Worm (Caenorhabditis elegans): ENCODE measurements around the gene lgc-33.

lgc-33 gene

DNA sequence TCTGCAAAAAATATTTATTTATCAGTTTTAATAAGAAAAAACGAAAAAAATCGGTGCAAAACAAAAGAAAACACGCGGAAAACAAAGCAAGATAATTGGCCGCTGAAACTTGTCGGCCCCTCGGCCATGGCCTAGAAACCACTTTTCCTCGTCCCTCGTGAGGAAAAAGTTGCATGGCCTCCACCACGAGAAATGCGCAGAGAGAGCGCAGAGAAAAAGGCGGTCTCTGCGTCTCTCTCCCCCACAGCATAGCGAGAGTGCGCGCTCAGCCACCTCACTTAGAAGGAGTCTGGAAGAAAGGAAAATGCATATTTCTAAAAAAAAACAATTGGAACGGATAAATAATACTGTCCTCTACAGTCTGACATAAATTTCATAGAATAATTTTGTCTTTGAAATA is 32.0 kb upstream of the lgc-33 start:
- TF ChIP-seq dsc-1 (tag; optimal IDR thresholded peaks at IDR 0.05) (peak; percentile 41), grh-1 (GFP tag; IDR thresholded peaks at IDR 0.05) (peak; percentile 43; the same call in 1 of the 2 replicates), unc-86 (tag; optimal IDR thresholded peaks at IDR 0.05) (peak; percentile 54), lin-15B (tag; optimal IDR thresholded peaks at IDR 0.05) (peak; percentile 11), nhr-85 (tag) (peak; percentile 63), swsn-7 (tag; optimal IDR thresholded peaks at IDR 0.05) (peak; percentile 55), xbp-1 (tag; optimal IDR thresholded peaks at IDR 0.05) (peak; percentile 44), lin-35 (GFP tag; optimal IDR thresholded peaks at IDR 0.05) (peak; percentile 24 to 48), unc-98 (GFP tag; IDR thresholded peaks at IDR 0.05) (peak; percentile 57), mab-9 (GFP tag; IDR thresholded peaks at IDR 0.05) (peak; percentile 70; the same call in 1 of the 2 replicates), fkh-8 (tag; optimal IDR thresholded peaks at IDR 0.05) (peak; percentile 8), ceh-88 (GFP tag; IDR thresholded peaks at IDR 0.05) (peak; percentile 45; the same call in 1 of the 2 replicates), snu-23 (GFP tag; optimal IDR thresholded peaks at IDR 0.05) (peak; percentile 60), nhr-20 (tag; optimal IDR thresholded peaks at IDR 0.05) (peak; percentile 26), ceh-90 (tag; optimal IDR thresholded peaks at IDR 0.05) (peak; percentile 58), ceh-82 (tag; optimal IDR thresholded peaks at IDR 0.05) (peak; percentile 7 to 29 (median 22)), dpl-1 (GFP tag; optimal IDR thresholded peaks at IDR 0.05) (peak in 2 of 3 experiments; percentile 46 to 52), elt-2 (tag; optimal IDR thresholded peaks at IDR 0.05) (peak; percentile 0), nhr-19 (GFP tag; conservative IDR thresholded peaks at IDR 0.05) (peak; percentile 50), nhr-47 (tag; optimal IDR thresholded peaks at IDR 0.05) (peak; percentile 75), ztf-11 (tag; optimal IDR thresholded peaks at IDR 0.05) (peak in 1 of 2 experiments; percentile 12), efl-1 (optimal IDR thresholded peaks at IDR 0.05) (peak; percentile 68 to 70), efl-1 (GFP tag; optimal IDR thresholded peaks at IDR 0.05 in 1 of 2) (peak; percentile 51 to 92), nhr-71 (tag; optimal IDR thresholded peaks at IDR 0.05) (peak; percentile 70), tbx-2 (tag; optimal IDR thresholded peaks at IDR 0.05) (peak; percentile 53), nhr-90 (tag; optimal IDR thresholded peaks at IDR 0.05; ENCODE audit: poor library complexity) (peak; percentile 46), lsy-2 (tag; optimal IDR thresholded peaks at IDR 0.05) (peak in 1 of 2 experiments; percentile 7), isw-1 (GFP tag; IDR thresholded peaks at IDR 0.05) (peak; percentile 79)

ce11 chrIV:817879-818278 is 27.4 kb upstream of the lgc-33 start:
- TF ChIP-seq unc-86 (tag; optimal IDR thresholded peaks at IDR 0.05): no peak
- no peak for TF ChIP-seq fkh-10 (GFP tag; optimal IDR thresholded peaks at IDR 0.05)
- TF ChIP-seq rnt-1 (tag; optimal IDR thresholded peaks at IDR 0.05): no peak
- no peak for TF ChIP-seq efl-1 (optimal IDR thresholded peaks at IDR 0.05)
- peak in 1 of 2 experiments; percentile 89 for TF ChIP-seq efl-1 (GFP tag; optimal IDR thresholded peaks at IDR 0.05 in 1 of 2)
- no peak for TF ChIP-seq lin-35 (GFP tag; optimal IDR thresholded peaks at IDR 0.05)
- TF ChIP-seq jun-1 (tag; optimal IDR thresholded peaks at IDR 0.05): no peak
- TF ChIP-seq C34B4.2 (tag; optimal IDR thresholded peaks at IDR 0.05): no peak
- TF ChIP-seq zag-1 (tag; optimal IDR thresholded peaks at IDR 0.05): no peak
- no peak for TF ChIP-seq lsy-2 (tag; optimal IDR thresholded peaks at IDR 0.05)
- TF ChIP-seq nhr-71 (tag; optimal IDR thresholded peaks at IDR 0.05): no peak
- no peak for TF ChIP-seq tlp-1 (tag; optimal IDR thresholded peaks at IDR 0.05)
- TF ChIP-seq sup-37 (GFP tag; optimal IDR thresholded peaks at IDR 0.05): no peak
- no peak for TF ChIP-seq hlh-17 (GFP tag; optimal IDR thresholded peaks at IDR 0.05; ENCODE audit: borderline replicate concordance)
- no peak for TF ChIP-seq ceh-82 (tag; optimal IDR thresholded peaks at IDR 0.05)
- TF ChIP-seq nhr-85 (tag): peak; percentile 40
- TF ChIP-seq unc-130 (tag; optimal IDR thresholded peaks at IDR 0.05): no peak

DNA sequence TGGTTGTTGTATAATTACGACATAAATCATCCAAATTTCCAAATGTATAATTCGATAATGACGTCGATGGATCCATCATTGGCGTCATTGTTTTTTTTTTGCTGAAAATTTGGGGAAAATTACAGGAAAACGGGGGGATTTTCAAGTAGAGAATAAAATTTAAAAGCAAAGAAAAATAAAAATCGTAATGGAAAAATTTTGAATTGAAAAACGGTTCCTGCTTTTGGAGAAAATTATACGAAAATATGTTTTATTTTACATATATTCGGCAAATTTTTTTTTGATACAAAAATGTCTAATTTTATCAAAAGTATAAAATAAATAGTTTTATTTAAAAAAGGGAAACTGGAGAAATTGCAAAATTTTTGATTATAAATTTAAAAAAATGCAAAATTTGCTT is 20.4 kb upstream of the lgc-33 start, which contains the start of gene zipt-15:
zipt-15 (minus strand) TSS at position 101 of the 400 bp plus-strand sequence.
- no peak for TF ChIP-seq tbx-2 (tag; optimal IDR thresholded peaks at IDR 0.05)
- no peak for TF ChIP-seq egl-27 (tag; optimal IDR thresholded peaks at IDR 0.05)
- no peak for TF ChIP-seq nhr-90 (tag; optimal IDR thresholded peaks at IDR 0.05; ENCODE audit: poor library complexity)
- no peak for TF ChIP-seq grh-1 (GFP tag; IDR thresholded peaks at IDR 0.05)
- TF ChIP-seq nhr-12 (tag; optimal IDR thresholded peaks at IDR 0.05): no peak
- no peak for TF ChIP-seq elt-2 (tag; optimal IDR thresholded peaks at IDR 0.05)
- TF ChIP-seq swsn-7 (tag; optimal IDR thresholded peaks at IDR 0.05): no peak
- no peak for TF ChIP-seq lin-15B (tag; optimal IDR thresholded peaks at IDR 0.05)
- no peak for TF ChIP-seq nhr-237 (tag; optimal IDR thresholded peaks at IDR 0.05)
- no peak for TF ChIP-seq lsy-2 (tag; optimal IDR thresholded peaks at IDR 0.05)
- TF ChIP-seq efl-1 (optimal IDR thresholded peaks at IDR 0.05): no peak
- no peak for TF ChIP-seq efl-1 (GFP tag; optimal IDR thresholded peaks at IDR 0.05 in 1 of 2)

All from whole organism, L1 larva.